Worm (Caenorhabditis elegans): ENCODE measurements around the gene egl-44.

DNA sequence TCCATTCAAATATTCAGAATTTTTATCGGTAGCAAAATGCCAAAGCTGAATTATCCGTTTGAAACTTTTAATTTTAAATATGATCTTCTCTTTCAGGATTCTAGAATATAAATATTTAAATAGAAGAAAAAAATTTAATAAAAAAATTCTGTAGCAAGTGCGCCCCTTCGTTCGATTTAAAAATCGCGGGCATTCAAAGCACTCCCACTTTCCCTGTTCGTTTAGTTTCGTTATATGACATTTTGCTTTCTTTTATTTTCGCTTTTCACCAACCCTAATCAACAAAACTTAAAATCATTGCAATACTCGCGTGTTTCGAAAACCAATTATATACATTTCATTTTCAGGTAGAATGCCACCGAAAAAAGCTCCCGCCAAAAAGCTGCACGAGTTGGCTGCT, 7.0 kb upstream of the egl-44 start, which contains the start of gene vrk-1:
- no peak for TF ChIP-seq unc-62 (GFP tag; optimal IDR thresholded peaks at IDR 0.05)
- TF ChIP-seq aly-2 (tag; optimal IDR thresholded peaks at IDR 0.05): no peak
- TF ChIP-seq eor-1 (tag; optimal IDR thresholded peaks at IDR 0.05): no peak
- no peak for TF ChIP-seq hmg-11 (tag; optimal IDR thresholded peaks at IDR 0.05)
- TF ChIP-seq lin-15B (tag; optimal IDR thresholded peaks at IDR 0.05): no peak
- no peak for TF ChIP-seq nhr-77 (tag; optimal IDR thresholded peaks at IDR 0.05)
- no peak for TF ChIP-seq elt-3 (tag; optimal IDR thresholded peaks at IDR 0.05)
- no peak for TF ChIP-seq nhr-25 (tag; optimal IDR thresholded peaks at IDR 0.05)
- TF ChIP-seq ceh-82 (tag; optimal IDR thresholded peaks at IDR 0.05): no peak
- no peak for TF ChIP-seq ztf-11 (tag; optimal IDR thresholded peaks at IDR 0.05)
- no peak for TF ChIP-seq skn-1 (tag; optimal IDR thresholded peaks at IDR 0.05)
- TF ChIP-seq nhr-237 (tag; optimal IDR thresholded peaks at IDR 0.05): no peak
- no peak for TF ChIP-seq nhr-28 (tag; optimal IDR thresholded peaks at IDR 0.05)
- no peak for TF ChIP-seq nhr-23 (tag; optimal IDR thresholded peaks at IDR 0.05)
